Fruit fly (Drosophila melanogaster): ENCODE measurements around the gene CG17746.

Gene CG17746

dm6 chr3L:3248714-3249663 lies 9.6 kb upstream of the CG17746 start (continued):
- TF ChIP-seq CG3281 (GFP tag; optimal IDR thresholded peaks at IDR 0.05) (peak; percentile 15), kay (GFP tag; optimal IDR thresholded peaks at IDR 0.05) (no peak), Oaz (GFP tag; IDR thresholded peaks at IDR 0.05) (no peak), pho (GFP tag; optimal IDR thresholded peaks at IDR 0.05) (no peak), stc (GFP tag; IDR thresholded peaks at IDR 0.05) (peak; percentile 12; the same call in 1 of the 2 replicates), jigr1 (GFP tag; IDR thresholded peaks at IDR 0.05) (no peak), crol (GFP tag; IDR thresholded peaks at IDR 0.05) (peak; percentile 45; the same call in 1 of the 2 replicates), hkb (optimal IDR thresholded peaks at IDR 0.05) (no peak), hkb (GFP tag; IDR thresholded peaks at IDR 0.05) (peak; percentile 54; the same call in 1 of the 2 replicates), Sox100B (GFP tag; optimal IDR thresholded peaks at IDR 0.05) (peak; percentile 68), CG11504 (tag; optimal IDR thresholded peaks at IDR 0.05) (peak; percentile 70), en (GFP tag; optimal IDR thresholded peaks at IDR 0.05) (no peak), sim (GFP tag; IDR thresholded peaks at IDR 0.05) (no peak), CG11085 (GFP tag; IDR thresholded peaks at IDR 0.05) (no peak), sqz (GFP tag; optimal IDR thresholded peaks at IDR 0.05) (no peak), Asciz (GFP tag; optimal IDR thresholded peaks at IDR 0.05) (peak; percentile 64), Drgx (GFP tag; IDR thresholded peaks at IDR 0.05) (peak; percentile 79), shn (GFP tag; optimal IDR thresholded peaks at IDR 0.05) (no peak), CG18619 (GFP tag; optimal IDR thresholded peaks at IDR 0.05) (peak; percentile 45), Dref (GFP tag; IDR thresholded peaks at IDR 0.05) (no peak), CG32772 (GFP tag; IDR thresholded peaks at IDR 0.05) (no peak), eve (GFP tag; optimal IDR thresholded peaks at IDR 0.05) (peak in 1 of 2 experiments; percentile 73), CG17186 (GFP tag; optimal IDR thresholded peaks at IDR 0.05) (no peak), Doc3 (GFP tag; IDR thresholded peaks at IDR 0.05; ENCODE audit: partially characterized antibody) (no peak), chn (GFP tag; optimal IDR thresholded peaks at IDR 0.05) (no peak), Lhr (GFP tag; optimal IDR thresholded peaks at IDR 0.05) (no peak), caup (GFP tag; optimal IDR thresholded peaks at IDR 0.05; ENCODE audit: severe bottlenecking) (no peak), p53 (GFP tag; optimal IDR thresholded peaks at IDR 0.05) (no peak), CG6654 (GFP tag; optimal IDR thresholded peaks at IDR 0.05) (peak; percentile 7), maf-S (GFP tag; optimal IDR thresholded peaks at IDR 0.05) (no peak), sr (GFP tag; IDR thresholded peaks at IDR 0.05) (no peak), CG17361 (GFP tag; IDR thresholded peaks at IDR 0.05) (peak; percentile 37; the same call in 1 of the 3 replicates), scrt (GFP tag; optimal IDR thresholded peaks at IDR 0.05) (no peak), CG14965 (GFP tag; optimal IDR thresholded peaks at IDR 0.05; ENCODE audit: borderline replicate concordance) (no peak), ERR (GFP tag; optimal IDR thresholded peaks at IDR 0.05) (no peak), gce (GFP tag; IDR thresholded peaks at IDR 0.05) (no peak), CG30020 (tag; optimal IDR thresholded peaks at IDR 0.05) (no peak), CG3065 (GFP tag; optimal IDR thresholded peaks at IDR 0.05) (no peak), BtbVII (GFP tag; optimal IDR thresholded peaks at IDR 0.05) (no peak), tna (GFP tag; IDR thresholded peaks at IDR 0.05; ENCODE audit: partially characterized antibody) (no peak), CG10979 (tag; optimal IDR thresholded peaks at IDR 0.05) (peak; percentile 53), HmgD (GFP tag; optimal IDR thresholded peaks at IDR 0.05) (no peak), CG6175 (GFP tag; IDR thresholded peaks at IDR 0.05) (no peak), CG10147 (GFP tag; optimal IDR thresholded peaks at IDR 0.05) (no peak), HLH4C (GFP tag; IDR thresholded peaks at IDR 0.05; ENCODE audit: partially characterized antibody) (no peak), CG13775 (GFP tag; optimal IDR thresholded peaks at IDR 0.05) (peak; percentile 31), CG9727 (GFP tag; optimal IDR thresholded peaks at IDR 0.05) (peak; percentile 55), CG13123 (GFP tag; optimal IDR thresholded peaks at IDR 0.05) (no peak), pnt (GFP tag; optimal IDR thresholded peaks at IDR 0.05) (peak; percentile 16)

Measured in whole organism, embryonic.